Worm (Caenorhabditis elegans): Measurements from ENCODE around the gene nas-18.

nas-18 gene

DNA sequence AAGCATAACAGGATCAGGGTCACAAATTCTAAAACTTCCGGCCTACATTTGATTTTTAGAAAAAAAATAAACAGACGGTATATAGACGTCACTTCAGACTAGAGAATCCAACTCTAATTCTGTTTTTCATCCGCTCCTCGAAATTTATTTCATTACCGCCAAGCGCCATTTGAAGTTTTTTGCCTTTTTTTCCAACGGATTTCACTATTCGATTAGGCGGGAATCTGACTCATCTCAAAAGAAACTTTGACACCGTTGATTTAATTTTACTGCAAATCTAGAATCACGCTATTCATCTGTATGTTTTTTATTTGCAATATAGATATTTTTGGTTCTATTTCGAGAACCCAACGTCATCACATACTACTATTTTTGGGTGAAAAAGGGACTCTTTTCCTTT is 34.6 kb downstream of the nas-18 start:
- TF ChIP-seq madf-10 (tag; optimal IDR thresholded peaks at IDR 0.05), result no peak

DNA sequence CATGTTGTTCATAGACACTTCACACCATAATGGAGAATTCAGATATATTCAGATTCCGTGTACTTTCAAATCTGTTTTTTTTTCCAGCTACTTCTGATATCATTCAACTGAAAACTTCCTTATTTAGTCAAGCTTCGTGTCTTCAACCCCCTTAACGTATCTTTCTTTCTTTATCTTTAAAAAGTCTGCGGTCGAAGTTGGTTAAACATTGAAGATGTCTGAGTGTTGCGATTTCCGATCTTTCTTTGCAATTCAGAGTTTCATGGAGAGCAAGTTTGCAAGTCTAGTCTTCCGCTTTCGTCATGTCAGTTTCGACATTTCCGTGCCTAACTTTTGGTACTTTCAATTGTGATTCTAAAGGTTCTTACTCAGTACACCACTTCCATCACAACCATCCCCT is 39.0 kb downstream of the nas-18 start:
- no peak for TF ChIP-seq him-1 (tag; optimal IDR thresholded peaks at IDR 0.05)
- TF ChIP-seq pha-4 (tag; optimal IDR thresholded peaks at IDR 0.05), result no peak
- TF ChIP-seq hmg-1.2 (GFP tag; IDR thresholded peaks at IDR 0.05), result no peak
- no peak for TF ChIP-seq nhr-27 (tag; optimal IDR thresholded peaks at IDR 0.05)
- no peak for TF ChIP-seq sptf-2 (GFP tag; optimal IDR thresholded peaks at IDR 0.05)
- TF ChIP-seq snpc-1.3 (tag; optimal IDR thresholded peaks at IDR 0.05; ENCODE audit: insufficient read depth), result no peak
- no peak for TF ChIP-seq F55B11.4 (tag; optimal IDR thresholded peaks at IDR 0.05; ENCODE audit: borderline replicate concordance, insufficient read depth)
- TF ChIP-seq Y79H2A.3 (GFP tag; conservative IDR thresholded peaks at IDR 0.05), result no peak
- no peak for TF ChIP-seq lin-54 (GFP tag; optimal IDR thresholded peaks at IDR 0.05)
- no peak for TF ChIP-seq ztf-3 (GFP tag; optimal IDR thresholded peaks at IDR 0.05)
- no peak for TF ChIP-seq F23B12.7 (tag; optimal IDR thresholded peaks at IDR 0.05; ENCODE audit: insufficient read depth)
- no peak for TF ChIP-seq mxl-1 (tag; optimal IDR thresholded peaks at IDR 0.05)
- TF ChIP-seq F39B2.1 (GFP tag; IDR thresholded peaks at IDR 0.05), result no peak
- TF ChIP-seq nhr-90 (tag; optimal IDR thresholded peaks at IDR 0.05), result no peak
- no peak for TF ChIP-seq ztf-28 (GFP tag; IDR thresholded peaks at IDR 0.05)
- no peak for TF ChIP-seq nhr-80 (tag; optimal IDR thresholded peaks at IDR 0.05)

DNA sequence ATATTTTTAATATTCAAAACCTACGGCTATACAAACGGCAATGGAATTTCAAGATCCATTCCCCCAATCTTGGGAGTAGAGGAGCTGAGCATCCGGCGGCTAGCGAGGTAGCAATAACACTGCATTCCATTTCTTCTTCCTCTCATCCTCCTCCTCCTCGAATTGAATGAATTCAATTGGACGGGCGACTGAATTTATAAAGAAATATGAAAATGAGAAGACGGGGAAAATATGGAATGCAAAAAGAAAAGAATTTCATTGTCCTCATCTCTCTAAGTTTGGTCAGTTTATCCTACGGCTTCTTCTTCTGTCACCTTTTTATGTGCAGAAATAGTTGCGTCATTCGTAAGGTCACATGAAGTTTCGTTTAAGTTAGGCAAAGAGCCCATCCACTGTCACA is 40.2 kb downstream of the nas-18 start:
- TF ChIP-seq hsf-1 (GFP tag; IDR thresholded peaks at IDR 0.05), result no peak
- TF ChIP-seq egrh-3 (GFP tag; IDR thresholded peaks at IDR 0.05), result no peak
- no peak for TF ChIP-seq pbrm-1 (GFP tag; IDR thresholded peaks at IDR 0.05)
- no peak for TF ChIP-seq tlf-1 (GFP tag; optimal IDR thresholded peaks at IDR 0.05)
- TF ChIP-seq lsy-27 (tag; optimal IDR thresholded peaks at IDR 0.05; ENCODE audit: borderline replicate concordance, insufficient read depth), result no peak
- TF ChIP-seq B0035.1 (tag; optimal IDR thresholded peaks at IDR 0.05), result no peak
- no peak for TF ChIP-seq attf-5 (GFP tag; optimal IDR thresholded peaks at IDR 0.05)
- TF ChIP-seq F49E8.2 (tag; optimal IDR thresholded peaks at IDR 0.05; ENCODE audit: insufficient read depth), result no peak
- TF ChIP-seq ceh-100 (GFP tag; IDR thresholded peaks at IDR 0.05), result no peak
- no peak for TF ChIP-seq hrde-1 (tag; optimal IDR thresholded peaks at IDR 0.05; ENCODE audit: borderline replicate concordance)
- TF ChIP-seq nhr-120 (GFP tag; IDR thresholded peaks at IDR 0.05), result no peak
- no peak for TF ChIP-seq F23B12.7 (tag; optimal IDR thresholded peaks at IDR 0.05; ENCODE audit: insufficient read depth)
- no peak for TF ChIP-seq dpff-1 (tag; optimal IDR thresholded peaks at IDR 0.05)
- no peak for TF ChIP-seq somi-1 (GFP tag; optimal IDR thresholded peaks at IDR 0.05)
- no peak for TF ChIP-seq Y53G8AR.9 (GFP tag; conservative IDR thresholded peaks at IDR 0.05)
- no peak for TF ChIP-seq efl-1 (GFP tag; optimal IDR thresholded peaks at IDR 0.05)
- TF ChIP-seq snpc-1.3 (tag; optimal IDR thresholded peaks at IDR 0.05; ENCODE audit: insufficient read depth), result no peak

DNA sequence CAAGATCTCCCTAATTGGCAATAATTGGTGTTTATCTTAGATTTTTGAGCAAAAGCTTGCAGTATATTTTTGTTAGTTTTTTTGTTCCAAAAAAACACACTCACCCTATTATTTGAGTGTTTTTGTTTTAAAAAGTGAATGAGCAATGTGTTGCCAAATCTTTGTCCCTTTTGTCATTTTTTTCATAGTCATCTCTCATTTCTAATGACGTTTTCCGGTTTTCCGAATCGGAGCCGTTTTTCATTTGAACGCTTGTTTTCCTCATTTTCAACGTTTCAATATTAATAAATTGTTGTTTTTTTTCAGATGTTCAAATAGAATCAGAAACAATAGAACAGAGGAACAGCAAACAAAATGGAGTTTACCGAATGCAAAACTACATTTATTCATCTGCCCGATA is 42.2 kb downstream of the nas-18 start, which contains the start of gene dmsr-1:
Gene dmsr-1 (plus strand): TSS at position 301 of the 400 bp plus-strand sequence.
- no peak for TF ChIP-seq ztf-28 (GFP tag; IDR thresholded peaks at IDR 0.05)
- TF ChIP-seq F23B12.7 (tag; optimal IDR thresholded peaks at IDR 0.05; ENCODE audit: insufficient read depth), result no peak
- no peak for TF ChIP-seq sptf-2 (GFP tag; optimal IDR thresholded peaks at IDR 0.05)
- TF ChIP-seq snpc-1.1 (tag; optimal IDR thresholded peaks at IDR 0.05; ENCODE audit: insufficient read depth), result no peak
- TF ChIP-seq ceh-58 (GFP tag; IDR thresholded peaks at IDR 0.05), result no peak
- TF ChIP-seq ceh-27 (GFP tag; optimal IDR thresholded peaks at IDR 0.05), result no peak
- no peak for TF ChIP-seq K12H6.12 (tag; optimal IDR thresholded peaks at IDR 0.05)
- no peak for TF ChIP-seq tbx-9 (tag; optimal IDR thresholded peaks at IDR 0.05; ENCODE audit: borderline replicate concordance)
- no peak for TF ChIP-seq atf-7 (tag; optimal IDR thresholded peaks at IDR 0.05)
- no peak for TF ChIP-seq D2030.7 (GFP tag; IDR thresholded peaks at IDR 0.05)
- no peak for TF ChIP-seq ceh-40 (GFP tag; IDR thresholded peaks at IDR 0.05)
- no peak for TF ChIP-seq F52B5.7 (tag; optimal IDR thresholded peaks at IDR 0.05)
- no peak for TF ChIP-seq C17E4.6 (GFP tag; IDR thresholded peaks at IDR 0.05)
- no peak for TF ChIP-seq attf-6 (GFP tag; IDR thresholded peaks at IDR 0.05)
- TF ChIP-seq madf-6 (GFP tag; IDR thresholded peaks at IDR 0.05), result no peak
- no peak for TF ChIP-seq hlh-26 (GFP tag; conservative IDR thresholded peaks at IDR 0.05)
